Fruit fly (Drosophila melanogaster) S2 (cell line): ENCODE data around the gene Rpn2.

Source experiments
- CG8478 ChIP-seq: fragments of >200 bp; optimal IDR thresholded peaks from 2 replicates; lab custom pipeline; 2018
- CTCF ChIP-seq, 2 experiments: fragments of >200 bp; optimal IDR thresholded peaks; 2 replicates each; lab custom pipeline; 2018

DNA sequence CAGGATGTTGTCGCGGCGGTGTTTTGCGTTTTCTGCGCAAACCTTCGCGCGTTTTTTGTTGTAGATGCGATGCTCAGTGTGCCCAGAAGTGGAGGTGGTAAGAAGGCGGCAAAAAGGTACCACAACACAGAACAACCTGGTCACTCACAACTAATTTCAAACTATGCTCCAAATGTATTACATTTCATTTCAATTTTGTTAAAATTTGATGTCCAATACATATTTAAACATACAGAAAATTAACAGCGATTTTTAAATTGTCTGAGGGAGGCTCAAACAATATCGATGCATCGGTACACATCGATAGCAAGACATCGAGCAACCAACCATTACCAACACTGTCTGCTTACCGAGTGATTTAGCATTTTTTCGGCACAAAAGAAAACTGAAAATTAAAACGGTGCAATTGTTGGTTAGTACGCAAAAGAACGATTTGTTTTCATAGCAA is at the start of gene Rpn2, which contains the start of gene Slbp:
- TF ChIP-seq CG8478 (no peak), CTCF (optimal IDR thresholded peaks at IDR 0.05; lab: Kevin White, UChicago) (no peak)
